Worm (Caenorhabditis elegans) whole organism, L4 larva: ENCODE results near the gene ceh-14.

Experiments
- F49E8.2 ChIP-seq: sonication (generic microtip); optimal IDR thresholded peaks from 2 replicates; lab custom pipeline; 2016; ENCODE audit warnings: missing compliant biosample characterization, mild to moderate bottlenecking, missing genetic modification characterization, borderline replicate concordance
- Y105C5A.15 ChIP-seq: fragments of 200-800 bp; sonication (Bioruptor generic); IDR thresholded peaks from 2 replicates; pipeline ENCODE4 v1.3.6; 2022; ENCODE audit warnings: missing genetic modification characterization, missing compliant biosample characterization
- Y48G9A.11 ChIP-seq: fragments of 200-800 bp; sonication (Bioruptor generic); IDR thresholded peaks from 2 replicates; pipeline ENCODE4 v1.3.6; 2022; ENCODE audit warnings: missing genetic modification reagents, missing genetic modification characterization, missing compliant biosample characterization
- Y75B8A.6 ChIP-seq: fragments of 200-800 bp; sonication (Bioruptor generic); IDR thresholded peaks from 2 replicates; pipeline ENCODE4 v1.3.6; 2022; ENCODE audit warnings: missing genetic modification reagents, missing genetic modification characterization, missing compliant biosample characterization
- aha-1 ChIP-seq: fragments of 150-350 bp; peaks from one replicate; lab custom pipeline; 2014; ENCODE audit warnings: missing biosample characterization, missing genetic modification characterization
- aly-2 ChIP-seq: sonication (generic microtip); optimal IDR thresholded peaks from 2 replicates; lab custom pipeline; 2018; ENCODE audit warnings: missing biosample characterization, missing genetic modification characterization
- arid-1 ChIP-seq: fragments of 200-800 bp; sonication (Bioruptor generic); conservative IDR thresholded peaks from 2 replicates; pipeline ENCODE4 v1.3.6; 2022; ENCODE audit warnings: missing genetic modification reagents, missing genetic modification characterization, missing compliant biosample characterization
- ceh-28 ChIP-seq: fragments of 150-350 bp; optimal IDR thresholded peaks from 2 replicates; lab custom pipeline; 2014; ENCODE audit warnings: missing biosample characterization, missing genetic modification reagents, missing genetic modification characterization
- ceh-32 ChIP-seq: sonication (generic microtip); optimal IDR thresholded peaks from 2 replicates; lab custom pipeline; 2016; ENCODE audit warnings: mild to moderate bottlenecking, missing genetic modification characterization, missing compliant biosample characterization; ENCODE audit not compliant: poor library complexity
- ctbp-1 ChIP-seq: fragments of 200-800 bp; sonication (Bioruptor generic); IDR thresholded peaks from 2 replicates; pipeline ENCODE4 v1.3.6; 2022; ENCODE audit warnings: missing genetic modification reagents, missing genetic modification characterization, missing compliant biosample characterization
- daf-16 ChIP-seq, 3 experiments: sonication (generic microtip); optimal IDR thresholded peaks; 2 replicates each; lab custom pipeline; 2016 to 2017; ENCODE audit warnings: missing genetic modification characterization in 3 of 3, missing genetic modification reagents in 3 of 3, mild to moderate bottlenecking in 2 of 3, missing compliant biosample characterization in 2 of 3, missing biosample characterization in 1 of 3, moderate library complexity in 1 of 3
- daf-19 ChIP-seq: fragments of 200-800 bp; sonication (Bioruptor generic); conservative IDR thresholded peaks from 2 replicates; pipeline ENCODE4 v1.3.6; 2022; ENCODE audit warnings: missing genetic modification characterization, missing compliant biosample characterization
- daf-8 ChIP-seq: fragments of 200-800 bp; sonication (Bioruptor generic); IDR thresholded peaks from 2 replicates; pipeline ENCODE4 v1.3.6; 2022; ENCODE audit warnings: missing genetic modification characterization, missing compliant biosample characterization
- dpl-1 ChIP-seq: fragments of 150-350 bp; optimal IDR thresholded peaks from 2 replicates; lab custom pipeline; 2014; ENCODE audit warnings: missing biosample characterization, missing genetic modification reagents, missing genetic modification characterization
- egl-43 ChIP-seq: fragments of 200-800 bp; sonication (Bioruptor generic); IDR thresholded peaks from 2 replicates; pipeline ENCODE4 v1.3.6; 2022; ENCODE audit warnings: missing genetic modification reagents, missing genetic modification characterization, missing compliant biosample characterization
- lin-1 ChIP-seq: fragments of 200-800 bp; sonication (Bioruptor generic); IDR thresholded peaks from 2 replicates; pipeline ENCODE4 v1.3.6; 2022; ENCODE audit warnings: missing genetic modification reagents, missing genetic modification characterization, missing compliant biosample characterization
- lin-38 ChIP-seq: fragments of 200-800 bp; sonication (Bioruptor generic); IDR thresholded peaks from 2 replicates; pipeline ENCODE4 v1.3.6; 2022; ENCODE audit warnings: missing genetic modification reagents, missing genetic modification characterization, missing compliant biosample characterization
- madf-5 ChIP-seq, 2 experiments: fragments of 200-800 bp; sonication (Bioruptor generic); IDR thresholded peaks; 2 replicates each; pipeline ENCODE4 v1.3.6; 2022; ENCODE audit warnings: missing compliant biosample characterization in 2 of 2, missing genetic modification characterization in 2 of 2
- mes-2 ChIP-seq: sonication (generic microtip); optimal IDR thresholded peaks from 2 replicates; lab custom pipeline; 2016; ENCODE audit warnings: missing genotype, mild to moderate bottlenecking, missing genetic modification characterization, missing compliant biosample characterization; ENCODE audit not compliant: poor library complexity, severe bottlenecking
- mxl-3 ChIP-seq: fragments of 200-800 bp; sonication (Bioruptor generic); optimal IDR thresholded peaks from 2 replicates; lab custom pipeline; 2018; ENCODE audit warnings: mild to moderate bottlenecking, missing genetic modification characterization, missing compliant biosample characterization
- nhr-102 ChIP-seq: sonication (generic microtip); optimal IDR thresholded peaks from 2 replicates; lab custom pipeline; 2016; ENCODE audit warnings: mild to moderate bottlenecking, missing genetic modification characterization, moderate library complexity, missing compliant biosample characterization
- nhr-11 ChIP-seq: fragments of 150-350 bp; optimal IDR thresholded peaks from 2 replicates; lab custom pipeline; 2014; ENCODE audit warnings: missing biosample characterization, missing genetic modification characterization
- nhr-111 ChIP-seq: fragments of 200-800 bp; sonication (Bioruptor generic); optimal IDR thresholded peaks from 2 replicates; lab custom pipeline; 2018; ENCODE audit warnings: mild to moderate bottlenecking, missing genetic modification characterization, missing compliant biosample characterization
- nhr-41 ChIP-seq: fragments of 200-800 bp; sonication (Bioruptor generic); IDR thresholded peaks from 2 replicates; pipeline ENCODE4 v1.3.6; 2022; ENCODE audit warnings: missing genetic modification reagents, missing genetic modification characterization, missing compliant biosample characterization
- nhr-42 ChIP-seq: fragments of 200-800 bp; sonication (Bioruptor generic); IDR thresholded peaks from 2 replicates; pipeline ENCODE4 v1.3.6; 2022; ENCODE audit warnings: missing genetic modification characterization, missing compliant biosample characterization
- nhr-6 ChIP-seq: fragments of 150-350 bp; optimal IDR thresholded peaks from 2 replicates; lab custom pipeline; 2014; ENCODE audit warnings: missing biosample characterization, missing genetic modification characterization
- saeg-2 ChIP-seq: fragments of 200-800 bp; sonication (Bioruptor generic); IDR thresholded peaks from 2 replicates; pipeline ENCODE4 v1.3.6; 2022; ENCODE audit warnings: missing genetic modification reagents, missing genetic modification characterization, missing compliant biosample characterization
- snpc-1.2 ChIP-seq: fragments of 200-800 bp; sonication (Bioruptor generic); IDR thresholded peaks from 2 replicates; pipeline ENCODE4 v1.3.6; 2022; ENCODE audit warnings: missing genetic modification reagents, missing genetic modification characterization, missing compliant biosample characterization
- unc-62 ChIP-seq, 3 experiments: fragments of 150-350 bp in 1 of 3; sonication (generic microtip); optimal IDR thresholded peaks in 2 of 3; peaks in 1 of 3; 1 replicate in 1 of 3; 2 replicates in 2 of 3; lab custom pipeline; 2014 to 2017; ENCODE audit warnings: missing biosample characterization in 3 of 3, missing genetic modification characterization in 3 of 3, missing genetic modification reagents in 3 of 3, missing genotype in 1 of 3
- vab-7 ChIP-seq: fragments of 200-800 bp; sonication (Bioruptor generic); IDR thresholded peaks from 2 replicates; pipeline ENCODE4 v1.3.6; 2022; ENCODE audit warnings: missing genetic modification reagents, missing genetic modification characterization, missing compliant biosample characterization
- zip-11 ChIP-seq: fragments of 200-800 bp; sonication (Bioruptor generic); IDR thresholded peaks from 2 replicates; pipeline ENCODE4 v1.3.6; 2022; ENCODE audit warnings: missing genetic modification characterization, missing compliant biosample characterization
- ztf-7 ChIP-seq: fragments of 150-350 bp; optimal IDR thresholded peaks from 2 replicates; lab custom pipeline; 2014; ENCODE audit warnings: missing biosample characterization, missing genetic modification characterization

Gene ceh-14

ce11 chrX:7519569-7519968, 13.0 kb downstream of the ceh-14 start, which contains the start of gene chts-1:
TSS of gene chts-1 (minus strand) at chrX:7519669.
- TF ChIP-seq madf-5 (GFP tag; IDR thresholded peaks at IDR 0.05; lab: Robert Waterston, UW): no peak
- peak in 1 of 2 experiments; percentile 85 for TF ChIP-seq unc-62 (GFP tag; optimal IDR thresholded peaks at IDR 0.05 in 1 of 2; lab: Kevin White, UChicago)
- TF ChIP-seq unc-62 (tag; optimal IDR thresholded peaks at IDR 0.05; lab: Kevin White, UChicago): no peak

- peak in 1 of 2 experiments; percentile 65 for TF ChIP-seq unc-62 (GFP tag; optimal IDR thresholded peaks at IDR 0.05 in 1 of 2; lab: Kevin White, UChicago)
- TF ChIP-seq unc-62 (tag; optimal IDR thresholded peaks at IDR 0.05; lab: Kevin White, UChicago): no peak
- no peak for TF ChIP-seq nhr-111
- TF ChIP-seq mxl-3 (GFP tag; lab: Kevin White, UChicago): no peak
- no peak for TF ChIP-seq saeg-2 (GFP tag; lab: Robert Waterston, UW)
- TF ChIP-seq nhr-42: no peak
- TF ChIP-seq, all 104 proteins: peak for 1
These were observed 19.8 kb downstream of the ceh-14 start for ce11 chrX:7512714-7513113.

- peak; percentile 68 for TF ChIP-seq snpc-1.2 (GFP tag; lab: Robert Waterston, UW)
- TF ChIP-seq daf-16 (GFP tag; optimal IDR thresholded peaks at IDR 0.05; lab: Kevin White, UChicago): peak in 1 of 2 experiments; percentile 36
- no peak for TF ChIP-seq daf-16 (tag; optimal IDR thresholded peaks at IDR 0.05; lab: Kevin White, UChicago)
- TF ChIP-seq nhr-6 (tag; lab: Kevin White, UChicago): no peak
- peak; percentile 62; the same call in 1 of the 2 replicates for TF ChIP-seq arid-1 (GFP tag; lab: Robert Waterston, UW)
- no peak for TF ChIP-seq nhr-41 (GFP tag; lab: Robert Waterston, UW)
- 0 out of 2 replicates have a peak, but pooled peaks have one; percentile 27 for TF ChIP-seq zip-11 (GFP tag; lab: Robert Waterston, UW)
- 0 out of 2 replicates have a peak, but pooled peaks have one; percentile 64 for TF ChIP-seq daf-19 (GFP tag; lab: Robert Waterston, UW)
- TF ChIP-seq nhr-11 (tag; lab: Kevin White, UChicago): no peak
- TF ChIP-seq Y105C5A.15 (GFP tag; lab: Robert Waterston, UW): 0 out of 2 replicates have a peak, but pooled peaks have one; percentile 59
- no peak for TF ChIP-seq aly-2 (tag; lab: Kevin White, UChicago)
- TF ChIP-seq aha-1: peak; percentile 55
- TF ChIP-seq Y48G9A.11 (GFP tag; lab: Robert Waterston, UW): 0 out of 2 replicates have a peak, but pooled peaks have one; percentile 20
- peak; percentile 16 for TF ChIP-seq F49E8.2 (tag; lab: Kevin White, UChicago)
- TF ChIP-seq egl-43 (GFP tag; lab: Robert Waterston, UW): 0 out of 2 replicates have a peak, but pooled peaks have one; percentile 51
- no peak for TF ChIP-seq nhr-111
- TF ChIP-seq mes-2 (tag; lab: Kevin White, UChicago): peak; percentile 42
- no peak for TF ChIP-seq ctbp-1
- 0 out of 2 replicates have a peak, but pooled peaks have one; percentile 39 for TF ChIP-seq vab-7 (GFP tag; lab: Robert Waterston, UW)
- TF ChIP-seq Y75B8A.6 (GFP tag; lab: Robert Waterston, UW): 0 out of 2 replicates have a peak, but pooled peaks have one; percentile 32
These were observed 25.4 kb downstream of the ceh-14 start for ce11 chrX:7507141-7507540.

- no peak for TF ChIP-seq ceh-32 (tag; lab: Kevin White, UChicago)
- no peak for TF ChIP-seq daf-8 (GFP tag; lab: Robert Waterston, UW)
- no peak for TF ChIP-seq lin-38 (GFP tag; lab: Robert Waterston, UW)
- no peak for TF ChIP-seq nhr-102
- TF ChIP-seq ztf-7 (tag; lab: Kevin White, UChicago): no peak
- no peak for TF ChIP-seq dpl-1 (GFP tag; lab: Kevin White, UChicago)
- no peak for TF ChIP-seq lin-1
- TF ChIP-seq ceh-28 (tag; lab: Kevin White, UChicago): no peak
These were observed 26.0 kb downstream of the ceh-14 start, which contains the start of gene lgc-11 for ce11 chrX:7506533-7506932. TSS of gene lgc-11 (minus strand) at chrX:7506633.
